Worm (Caenorhabditis elegans) whole organism, L1 larva: ENCODE results near the gene C23H4.8.

Experiments used
- C16A3.4 ChIP-seq: fragments of 150-350 bp; optimal IDR thresholded peaks from 2 replicates; lab custom pipeline; 2014; ENCODE audit warnings: missing biosample characterization, missing genetic modification characterization
- C34B4.2 ChIP-seq: sonication (generic microtip); optimal IDR thresholded peaks from 2 replicates; lab custom pipeline; 2017; ENCODE audit warnings: mild to moderate bottlenecking, missing genetic modification characterization, missing compliant biosample characterization
- aha-1 ChIP-seq: fragments of 150-350 bp; optimal IDR thresholded peaks from 2 replicates; lab custom pipeline; 2014; ENCODE audit warnings: missing biosample characterization, missing genetic modification characterization
- blmp-1 ChIP-seq: fragments of 150-350 bp; optimal IDR thresholded peaks from 2 replicates; lab custom pipeline; 2014; ENCODE audit warnings: missing biosample characterization, missing genetic modification characterization
- ceh-63 ChIP-seq: fragments of 200-800 bp; sonication (Bioruptor generic); optimal IDR thresholded peaks from 2 replicates; lab custom pipeline; 2018; ENCODE audit warnings: mild to moderate bottlenecking, missing genetic modification characterization, missing compliant biosample characterization
- ceh-82 ChIP-seq, 3 experiments: fragments of 150-350 bp in 1 of 3; sonication (generic microtip) in 2 of 3; optimal IDR thresholded peaks; 2 replicates each; lab custom pipeline; 2014 to 2017; ENCODE audit warnings: missing biosample characterization in 3 of 3, missing genetic modification characterization in 3 of 3
- ceh-88 ChIP-seq: fragments of 200-800 bp; sonication (Bioruptor generic); IDR thresholded peaks from 2 replicates; pipeline ENCODE4 v1.3.6; 2022; ENCODE audit warnings: missing genetic modification characterization, missing compliant biosample characterization
- ceh-90 ChIP-seq: sonication (generic microtip); optimal IDR thresholded peaks from 2 replicates; lab custom pipeline; 2016; ENCODE audit warnings: missing genetic modification characterization, missing compliant biosample characterization
- dpl-1 ChIP-seq, 3 experiments: fragments of 150-350 bp in 2 of 3; sonication (generic microtip) in 1 of 3; optimal IDR thresholded peaks; 2 replicates each; lab custom pipeline; 2014 to 2017; ENCODE audit warnings: missing biosample characterization in 3 of 3, missing genetic modification characterization in 3 of 3, missing genetic modification reagents in 3 of 3
- dsc-1 ChIP-seq: sonication (generic microtip); optimal IDR thresholded peaks from 2 replicates; lab custom pipeline; 2016; ENCODE audit warnings: mild to moderate bottlenecking, missing genetic modification characterization, missing compliant biosample characterization
- efl-1 ChIP-seq, 4 experiments: fragments of 150-350 bp; optimal IDR thresholded peaks in 3 of 4; peaks in 1 of 4; 1 replicate in 1 of 4; 2 replicates in 3 of 4; lab custom pipeline; 2014; ENCODE audit warnings: missing biosample characterization in 2 of 4, missing genetic modification characterization in 2 of 4, missing genetic modification reagents in 2 of 4
- efl-3 ChIP-seq: fragments of 200-800 bp; sonication (Bioruptor generic); optimal IDR thresholded peaks from 2 replicates; lab custom pipeline; 2018; ENCODE audit warnings: mild to moderate bottlenecking, missing genetic modification characterization, missing compliant biosample characterization
- egl-13 ChIP-seq: sonication (generic microtip); optimal IDR thresholded peaks from 2 replicates; lab custom pipeline; 2016; ENCODE audit warnings: missing genotype, missing genetic modification reagents, missing genetic modification characterization, missing compliant biosample characterization
- ets-5 ChIP-seq: fragments of 200-800 bp; sonication (Bioruptor generic); IDR thresholded peaks from 2 replicates; pipeline ENCODE4 v1.3.6; 2022; ENCODE audit warnings: missing genetic modification characterization, missing compliant biosample characterization
- fkh-10 ChIP-seq: sonication (generic microtip); optimal IDR thresholded peaks from 2 replicates; lab custom pipeline; 2017; ENCODE audit warnings: missing biosample characterization, missing genetic modification reagents, missing genetic modification characterization
- fkh-4 ChIP-seq: sonication (generic microtip); optimal IDR thresholded peaks from 2 replicates; lab custom pipeline; 2016; ENCODE audit warnings: missing compliant biosample characterization, missing genetic modification characterization, borderline replicate concordance
- hlh-17 ChIP-seq: fragments of 200-800 bp; sonication (Bioruptor generic); optimal IDR thresholded peaks from 2 replicates; lab custom pipeline; 2018; ENCODE audit warnings: missing genetic modification characterization, mild to moderate bottlenecking, missing compliant biosample characterization, moderate library complexity, borderline replicate concordance
- hpl-2 ChIP-seq: fragments of 150-350 bp; optimal IDR thresholded peaks from 2 replicates; lab custom pipeline; 2014; ENCODE audit warnings: missing biosample characterization, missing genetic modification reagents, missing genetic modification characterization
- irx-1 ChIP-seq: sonication (generic microtip); optimal IDR thresholded peaks from 2 replicates; lab custom pipeline; 2016; ENCODE audit warnings: missing genetic modification characterization, missing compliant biosample characterization
- isw-1 ChIP-seq: fragments of 200-800 bp; sonication (Bioruptor generic); IDR thresholded peaks from 2 replicates; pipeline ENCODE4 v1.3.6; 2022; ENCODE audit warnings: missing genetic modification characterization, missing compliant biosample characterization
- lin-13 ChIP-seq: fragments of 150-350 bp; optimal IDR thresholded peaks from 2 replicates; lab custom pipeline; 2014; ENCODE audit warnings: missing biosample characterization, missing genetic modification reagents, missing genetic modification characterization
- lin-14 ChIP-seq: fragments of 200-800 bp; sonication (Bioruptor generic); optimal IDR thresholded peaks from 2 replicates; lab custom pipeline; 2018; ENCODE audit warnings: mild to moderate bottlenecking, missing genetic modification characterization, moderate library complexity, missing compliant biosample characterization
- lin-15B ChIP-seq: fragments of 150-350 bp; sonication (generic microtip); optimal IDR thresholded peaks from 3 replicates; lab custom pipeline; 2014; ENCODE audit warnings: missing biosample characterization, missing genetic modification characterization
- lin-39 ChIP-seq: fragments of 150-350 bp; optimal IDR thresholded peaks from 2 replicates; lab custom pipeline; 2014; ENCODE audit warnings: missing biosample characterization, missing genetic modification reagents, missing genetic modification characterization
- lir-3 ChIP-seq: sonication (generic microtip); optimal IDR thresholded peaks from 2 replicates; lab custom pipeline; 2016; ENCODE audit warnings: mild to moderate bottlenecking, missing genetic modification characterization, moderate library complexity, missing compliant biosample characterization; ENCODE audit not compliant: poor library complexity
- lsy-2 ChIP-seq, 2 experiments: fragments of 150-350 bp; optimal IDR thresholded peaks; 2 replicates each; lab custom pipeline; 2014; ENCODE audit warnings: missing biosample characterization in 2 of 2, missing genetic modification characterization in 2 of 2
- mdl-1 ChIP-seq, 2 experiments: fragments of 150-350 bp; optimal IDR thresholded peaks; 2 replicates each; lab custom pipeline; 2014 to 2017; ENCODE audit warnings: missing biosample characterization in 2 of 2, missing genetic modification characterization in 2 of 2, inconsistent platforms in 1 of 2
- nhr-11 ChIP-seq: fragments of 150-350 bp; optimal IDR thresholded peaks from 2 replicates; lab custom pipeline; 2014; ENCODE audit warnings: missing biosample characterization, missing genetic modification characterization
- nhr-12 ChIP-seq: sonication (generic microtip); optimal IDR thresholded peaks from 2 replicates; lab custom pipeline; 2017; ENCODE audit warnings: missing biosample characterization, missing genetic modification characterization
- nhr-19 ChIP-seq: fragments of 200-800 bp; sonication (Bioruptor generic); conservative IDR thresholded peaks from 2 replicates; pipeline ENCODE4 v1.3.6; 2022; ENCODE audit warnings: missing genetic modification characterization, missing compliant biosample characterization
- nhr-20 ChIP-seq: sonication (generic microtip); optimal IDR thresholded peaks from 2 replicates; lab custom pipeline; 2016; ENCODE audit warnings: mild to moderate bottlenecking, missing genetic modification characterization, missing compliant biosample characterization
- nhr-47 ChIP-seq: sonication (generic microtip); optimal IDR thresholded peaks from 2 replicates; lab custom pipeline; 2016; ENCODE audit warnings: mild to moderate bottlenecking, missing genetic modification characterization, moderate library complexity, missing compliant biosample characterization
- nhr-71 ChIP-seq: sonication (generic microtip); optimal IDR thresholded peaks from 2 replicates; lab custom pipeline; 2016; ENCODE audit warnings: mild to moderate bottlenecking, missing genetic modification characterization, moderate library complexity, missing compliant biosample characterization
- nhr-77 ChIP-seq: fragments of 150-350 bp; optimal IDR thresholded peaks from 2 replicates; lab custom pipeline; 2014; ENCODE audit warnings: missing biosample characterization, missing genetic modification characterization
- pax-3 ChIP-seq: fragments of 200-800 bp; sonication (Bioruptor generic); optimal IDR thresholded peaks from 2 replicates; lab custom pipeline; 2018; ENCODE audit warnings: mild to moderate bottlenecking, missing genetic modification characterization, moderate library complexity, missing compliant biosample characterization
- pqm-1 ChIP-seq: sonication (generic microtip); optimal IDR thresholded peaks from 3 replicates; lab custom pipeline; 2017; ENCODE audit warnings: missing biosample characterization, missing genetic modification characterization
- rnt-1 ChIP-seq: sonication (generic microtip); optimal IDR thresholded peaks from 2 replicates; lab custom pipeline; 2016; ENCODE audit warnings: mild to moderate bottlenecking, missing genetic modification characterization, moderate library complexity, missing compliant biosample characterization
- snu-23 ChIP-seq: sonication (generic microtip); optimal IDR thresholded peaks from 2 replicates; lab custom pipeline; 2016; ENCODE audit warnings: missing genetic modification characterization, missing compliant biosample characterization
- sox-4 ChIP-seq: sonication (generic microtip); optimal IDR thresholded peaks from 2 replicates; lab custom pipeline; 2016; ENCODE audit warnings: missing genetic modification characterization, missing compliant biosample characterization
- sptf-1 ChIP-seq: fragments of 150-350 bp; optimal IDR thresholded peaks from 2 replicates; lab custom pipeline; 2014; ENCODE audit warnings: missing biosample characterization, missing genetic modification characterization
- sup-37 ChIP-seq: fragments of 200-800 bp; sonication (Bioruptor generic); optimal IDR thresholded peaks from 2 replicates; lab custom pipeline; 2018; ENCODE audit warnings: mild to moderate bottlenecking, missing genetic modification characterization, missing compliant biosample characterization
- tlp-1 ChIP-seq: fragments of 150-350 bp; optimal IDR thresholded peaks from 2 replicates; lab custom pipeline; 2014; ENCODE audit warnings: missing biosample characterization, missing genetic modification characterization
- unc-30 ChIP-seq: sonication (generic microtip); optimal IDR thresholded peaks from 2 replicates; lab custom pipeline; 2017; ENCODE audit warnings: missing biosample characterization, missing genetic modification characterization
- unc-62 ChIP-seq: fragments of 150-350 bp; optimal IDR thresholded peaks from 2 replicates; lab custom pipeline; 2014; ENCODE audit warnings: missing biosample characterization, missing genetic modification reagents, missing genetic modification characterization
- unc-86 ChIP-seq: sonication (generic microtip); optimal IDR thresholded peaks from 2 replicates; lab custom pipeline; 2016; ENCODE audit warnings: missing genetic modification characterization, missing compliant biosample characterization
- xbp-1 ChIP-seq: sonication (generic microtip); optimal IDR thresholded peaks from 2 replicates; lab custom pipeline; 2016; ENCODE audit warnings: missing genetic modification characterization, missing compliant biosample characterization
- ztf-11 ChIP-seq, 2 experiments: sonication (generic microtip); optimal IDR thresholded peaks; 2 replicates each; lab custom pipeline; 2016 to 2017; ENCODE audit warnings: missing genetic modification characterization in 2 of 2, missing biosample characterization in 1 of 2, missing compliant biosample characterization in 1 of 2
- ztf-4 ChIP-seq: fragments of 150-350 bp; optimal IDR thresholded peaks from 2 replicates; lab custom pipeline; 2014; ENCODE audit warnings: missing biosample characterization, missing genetic modification characterization

The C23H4.8 gene

DNA sequence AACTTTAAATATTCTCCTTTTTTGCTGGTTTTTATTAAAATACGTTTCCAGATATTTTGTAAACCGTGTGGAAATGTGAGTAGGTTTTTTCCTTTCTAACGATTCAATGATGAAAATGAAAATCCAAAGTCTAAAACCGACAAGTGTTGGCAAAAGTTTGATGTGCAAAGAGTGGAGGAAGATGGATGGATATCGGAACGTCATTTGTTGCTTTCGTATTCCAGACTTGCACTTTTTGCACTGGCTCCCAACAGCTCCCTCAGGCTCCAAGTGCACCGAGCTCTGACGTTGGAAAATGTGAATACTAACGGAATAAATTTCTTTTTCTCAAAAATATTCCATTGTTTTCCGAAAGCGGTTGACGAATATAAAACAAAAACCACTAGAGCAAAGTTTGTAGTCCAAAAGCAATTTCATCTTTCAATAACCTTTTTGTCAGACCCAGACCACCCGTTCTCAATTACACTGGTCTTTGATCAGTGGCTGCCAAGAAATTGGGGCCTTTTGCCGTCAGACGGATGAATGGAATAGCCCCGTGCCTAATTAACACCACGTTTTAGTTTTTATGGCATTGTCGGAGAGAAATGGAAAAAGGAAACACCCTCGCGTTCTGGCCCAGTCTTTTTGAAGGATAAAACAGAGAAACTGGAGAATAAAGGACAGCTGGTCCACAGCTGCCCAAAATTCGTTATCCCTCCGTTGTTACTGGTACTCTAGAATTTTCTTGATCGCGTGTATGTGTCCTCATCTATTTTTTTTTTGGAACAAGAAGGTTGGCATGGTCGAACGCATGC, 34.2 kb upstream of the C23H4.8 start:
- TF ChIP-seq pqm-1 (tag; lab: Kevin White, UChicago) (no peak), unc-62 (no peak), pax-3 (tag; lab: Kevin White, UChicago) (no peak), nhr-20 (tag; lab: Kevin White, UChicago) (no peak), lin-39 (tag; lab: Kevin White, UChicago) (no peak), unc-30 (tag; lab: Kevin White, UChicago) (no peak), dsc-1 (peak; percentile 96), C34B4.2 (tag; lab: Kevin White, UChicago) (no peak), nhr-71 (tag; lab: Kevin White, UChicago) (peak; percentile 14), sup-37 (no peak), isw-1 (GFP tag; lab: Robert Waterston, UW) (no peak), ztf-11 (tag; optimal IDR thresholded peaks at IDR 0.05; lab: Kevin White, UChicago) (peak in 1 of 2 experiments; percentile 65), snu-23 (GFP tag; lab: Kevin White, UChicago) (no peak), lin-14 (GFP tag; lab: Kevin White, UChicago) (peak; percentile 58), C16A3.4 (tag; lab: Kevin White, UChicago) (no peak), efl-1 (optimal IDR thresholded peaks at IDR 0.05; lab: Kevin White, UChicago) (no peak), efl-1 (GFP tag; optimal IDR thresholded peaks at IDR 0.05 in 1 of 2; lab: Kevin White, UChicago) (peak in 1 of 2 experiments; percentile 50), sox-4 (tag; lab: Kevin White, UChicago) (no peak), unc-86 (peak; percentile 12), lsy-2 (tag; optimal IDR thresholded peaks at IDR 0.05; lab: Kevin White, UChicago) (peak in 1 of 2 experiments; percentile 2), egl-13 (tag; lab: Kevin White, UChicago) (no peak), blmp-1 (tag; lab: Kevin White, UChicago) (peak; percentile 29), ceh-88 (GFP tag; lab: Robert Waterston, UW) (no peak), nhr-77 (tag; lab: Kevin White, UChicago) (no peak), xbp-1 (tag; lab: Kevin White, UChicago) (no peak), ets-5 (GFP tag; lab: Robert Waterston, UW) (no peak), efl-3 (GFP tag; lab: Kevin White, UChicago) (no peak), nhr-19 (GFP tag; lab: Robert Waterston, UW) (no peak), irx-1 (tag; lab: Kevin White, UChicago) (no peak), rnt-1 (peak; percentile 24), fkh-4 (tag; lab: Kevin White, UChicago) (peak; percentile 76), fkh-10 (no peak), aha-1 (tag; lab: Kevin White, UChicago) (no peak), nhr-12 (tag; lab: Kevin White, UChicago) (no peak), hlh-17 (no peak), nhr-11 (tag; lab: Kevin White, UChicago) (no peak), tlp-1 (tag; lab: Kevin White, UChicago) (no peak), lin-13 (no peak), nhr-47 (tag; lab: Kevin White, UChicago) (no peak), sptf-1 (tag; lab: Kevin White, UChicago) (no peak)

DNA sequence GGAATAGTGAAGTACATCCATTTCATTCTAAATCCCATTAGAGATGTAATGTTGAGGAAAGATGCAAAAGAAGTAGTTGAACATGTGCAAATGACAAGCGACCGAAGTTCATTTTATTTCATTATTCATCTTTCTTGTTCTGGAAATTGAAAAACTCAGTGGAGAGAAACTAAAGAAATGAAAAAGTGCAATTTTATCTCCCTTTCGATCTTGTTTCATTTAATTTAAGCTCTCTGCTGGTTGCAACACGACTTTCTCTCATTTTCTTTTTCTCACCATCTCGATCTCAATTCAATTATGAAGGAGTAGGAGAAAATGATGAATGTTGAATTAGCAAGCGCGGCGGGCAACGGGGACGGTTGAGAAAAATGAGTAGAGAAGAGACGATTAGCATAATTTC, 32.6 kb upstream of the C23H4.8 start:
- TF ChIP-seq irx-1 (tag; lab: Kevin White, UChicago) (no peak), xbp-1 (tag; lab: Kevin White, UChicago) (no peak), lsy-2 (tag; optimal IDR thresholded peaks at IDR 0.05; lab: Kevin White, UChicago) (peak in 1 of 2 experiments; percentile 33), ztf-11 (tag; optimal IDR thresholded peaks at IDR 0.05; lab: Kevin White, UChicago) (no peak), egl-13 (tag; lab: Kevin White, UChicago) (no peak), lin-15B (tag; lab: Kevin White, UChicago) (no peak), lin-14 (GFP tag; lab: Kevin White, UChicago) (peak; percentile 74), ceh-82 (tag; optimal IDR thresholded peaks at IDR 0.05; lab: Kevin White, UChicago) (no peak), ets-5 (GFP tag; lab: Robert Waterston, UW) (no peak), nhr-77 (tag; lab: Kevin White, UChicago) (no peak), blmp-1 (tag; lab: Kevin White, UChicago) (peak; percentile 70), lir-3 (tag; lab: Kevin White, UChicago) (peak; percentile 3), hpl-2 (GFP tag; lab: Kevin White, UChicago) (no peak), nhr-71 (tag; lab: Kevin White, UChicago) (peak; percentile 23), mdl-1 (tag; optimal IDR thresholded peaks at IDR 0.05; lab: Kevin White, UChicago) (no peak), ceh-63 (GFP tag; lab: Kevin White, UChicago) (no peak), ceh-90 (no peak), hlh-17 (no peak), snu-23 (GFP tag; lab: Kevin White, UChicago) (no peak), dpl-1 (GFP tag; optimal IDR thresholded peaks at IDR 0.05; lab: Kevin White, UChicago) (no peak), ztf-4 (tag; lab: Kevin White, UChicago) (no peak), efl-1 (optimal IDR thresholded peaks at IDR 0.05; lab: Kevin White, UChicago) (no peak), efl-1 (GFP tag; optimal IDR thresholded peaks at IDR 0.05 in 1 of 2; lab: Kevin White, UChicago) (no peak)
